Worm (Caenorhabditis elegans) whole organism, young adult: Measurements from ENCODE around the gene cest-28.
A peak's percentile ranks its signal among the peaks of the same experiment; 100 is the strongest.

Experiments used
- B0261.1 ChIP-seq: sonication (generic microtip); optimal IDR thresholded peaks from 2 replicates; lab custom pipeline; 2016; ENCODE audit warnings: mild to moderate bottlenecking, missing genetic modification characterization, moderate library complexity, missing compliant biosample characterization
- B0336.3 ChIP-seq: fragments of 200-800 bp; sonication (Bioruptor generic); IDR thresholded peaks from 2 replicates; pipeline ENCODE4 v1.3.6; 2022; ENCODE audit warnings: missing genetic modification characterization, missing compliant biosample characterization
- D2030.7 ChIP-seq: fragments of 200-800 bp; sonication (Bioruptor generic); IDR thresholded peaks from 2 replicates; pipeline ENCODE4 v1.3.6; 2022; ENCODE audit warnings: missing genetic modification reagents, missing genetic modification characterization, missing compliant biosample characterization
- F33H1.4 ChIP-seq: fragments of 200-800 bp; sonication (Bioruptor generic); IDR thresholded peaks from 2 replicates; pipeline ENCODE4 v1.3.6; 2022; ENCODE audit warnings: missing genetic modification reagents, missing genetic modification characterization, missing compliant biosample characterization
- F37B4.10 ChIP-seq: fragments of 200-800 bp; sonication (Bioruptor generic); IDR thresholded peaks from 2 replicates; pipeline ENCODE4 v1.3.6; 2022; ENCODE audit warnings: missing genetic modification characterization, missing compliant biosample characterization
- F52B5.7 ChIP-seq: sonication (generic microtip); optimal IDR thresholded peaks from 2 replicates; lab custom pipeline; 2016; ENCODE audit warnings: mild to moderate bottlenecking, missing genetic modification characterization, missing compliant biosample characterization
- F55B11.4 ChIP-seq: sonication (generic microtip); optimal IDR thresholded peaks from 2 replicates; lab custom pipeline; 2016; ENCODE audit warnings: missing compliant biosample characterization, missing genetic modification characterization, borderline replicate concordance; ENCODE audit not compliant: insufficient read depth
- K12H6.12 ChIP-seq: fragments of 200-800 bp; sonication (Bioruptor generic); optimal IDR thresholded peaks from 2 replicates; lab custom pipeline; 2018; ENCODE audit warnings: mild to moderate bottlenecking, missing genetic modification characterization, missing compliant biosample characterization
- T07F8.4 ChIP-seq: sonication (generic microtip); optimal IDR thresholded peaks from 2 replicates; lab custom pipeline; 2016; ENCODE audit warnings: mild to moderate bottlenecking, missing genetic modification characterization, moderate library complexity, missing compliant biosample characterization
- T26A5.8 ChIP-seq: sonication (generic microtip); optimal IDR thresholded peaks from 2 replicates; lab custom pipeline; 2016; ENCODE audit warnings: missing genetic modification characterization, missing compliant biosample characterization
- Y56A3A.18 ChIP-seq: fragments of 200-800 bp; sonication (Bioruptor generic); IDR thresholded peaks from 2 replicates; pipeline ENCODE4 v1.3.6; 2022; ENCODE audit warnings: missing genetic modification reagents, missing genetic modification characterization, missing compliant biosample characterization
- attf-3 ChIP-seq: fragments of 200-800 bp; sonication (Bioruptor generic); conservative IDR thresholded peaks from 2 replicates; pipeline ENCODE4 v1.3.6; 2022; ENCODE audit warnings: missing genetic modification reagents, missing genetic modification characterization, missing compliant biosample characterization
- attf-5 ChIP-seq: fragments of 200-800 bp; sonication (Bioruptor generic); optimal IDR thresholded peaks from 2 replicates; lab custom pipeline; 2018; ENCODE audit warnings: mild to moderate bottlenecking, missing genetic modification characterization, missing compliant biosample characterization
- attf-6 ChIP-seq: fragments of 200-800 bp; sonication (Bioruptor generic); IDR thresholded peaks from 2 replicates; pipeline ENCODE4 v1.3.6; 2022; ENCODE audit warnings: missing genetic modification reagents, missing genetic modification characterization, missing compliant biosample characterization
- ceh-40 ChIP-seq: fragments of 200-800 bp; sonication (Bioruptor generic); IDR thresholded peaks from 2 replicates; pipeline ENCODE4 v1.3.6; 2022; ENCODE audit warnings: missing genetic modification characterization, missing compliant biosample characterization
- chd-7 ChIP-seq: sonication (generic microtip); optimal IDR thresholded peaks from 2 replicates; lab custom pipeline; 2016; ENCODE audit warnings: mild to moderate bottlenecking, missing genetic modification characterization, moderate library complexity, missing compliant biosample characterization
- die-1 ChIP-seq: sonication (generic microtip); optimal IDR thresholded peaks from 2 replicates; lab custom pipeline; 2016; ENCODE audit warnings: missing genotype, mild to moderate bottlenecking, missing genetic modification characterization, missing compliant biosample characterization
- efl-1 ChIP-seq: fragments of 150-350 bp; optimal IDR thresholded peaks from 2 replicates; lab custom pipeline; 2014; ENCODE audit warnings: missing biosample characterization, missing genetic modification reagents, missing genetic modification characterization
- ekl-4 ChIP-seq: fragments of 200-800 bp; sonication (Bioruptor generic); IDR thresholded peaks from 2 replicates; pipeline ENCODE4 v1.3.6; 2022; ENCODE audit warnings: missing genetic modification reagents, missing genetic modification characterization, missing compliant biosample characterization
- him-1 ChIP-seq: sonication (generic microtip); optimal IDR thresholded peaks from 2 replicates; lab custom pipeline; 2016; ENCODE audit warnings: missing genotype, missing genetic modification reagents, missing genetic modification characterization, missing compliant biosample characterization
- hlh-12 ChIP-seq: sonication (generic microtip); optimal IDR thresholded peaks from 2 replicates; lab custom pipeline; 2016; ENCODE audit warnings: missing genetic modification characterization, missing compliant biosample characterization
- hmg-1.2 ChIP-seq: fragments of 200-800 bp; sonication (Bioruptor generic); IDR thresholded peaks from 2 replicates; pipeline ENCODE4 v1.3.6; 2022; ENCODE audit warnings: missing genetic modification reagents, missing genetic modification characterization, missing compliant biosample characterization
- hsf-1 ChIP-seq: fragments of 200-800 bp; sonication (Bioruptor generic); IDR thresholded peaks from 2 replicates; pipeline ENCODE4 v1.3.6; 2022; ENCODE audit warnings: missing genetic modification reagents, missing genetic modification characterization, missing compliant biosample characterization
- lin-40 ChIP-seq: sonication (generic microtip); optimal IDR thresholded peaks from 2 replicates; lab custom pipeline; 2016; ENCODE audit warnings: missing genetic modification characterization, mild to moderate bottlenecking, missing compliant biosample characterization, missing genotype, missing genetic modification reagents
- lin-54 ChIP-seq: fragments of 200-800 bp; sonication (Bioruptor generic); optimal IDR thresholded peaks from 2 replicates; lab custom pipeline; 2018; ENCODE audit warnings: mild to moderate bottlenecking, missing genetic modification characterization, missing compliant biosample characterization
- lir-1 ChIP-seq: fragments of 200-800 bp; sonication (Bioruptor generic); conservative IDR thresholded peaks from 2 replicates; pipeline ENCODE4 v1.3.6; 2022; ENCODE audit warnings: missing genetic modification reagents, missing genetic modification characterization, missing compliant biosample characterization
- lsl-1 ChIP-seq: fragments of 200-800 bp; sonication (Bioruptor generic); optimal IDR thresholded peaks from 2 replicates; lab custom pipeline; 2018; ENCODE audit warnings: mild to moderate bottlenecking, missing genetic modification characterization, moderate library complexity, missing compliant biosample characterization
- madf-10 ChIP-seq: sonication (generic microtip); optimal IDR thresholded peaks from 2 replicates; lab custom pipeline; 2016; ENCODE audit warnings: mild to moderate bottlenecking, missing genetic modification characterization, missing compliant biosample characterization
- madf-6 ChIP-seq: fragments of 200-800 bp; sonication (Bioruptor generic); IDR thresholded peaks from 2 replicates; pipeline ENCODE4 v1.3.6; 2022; ENCODE audit warnings: missing genetic modification reagents, missing genetic modification characterization, missing compliant biosample characterization
- madf-8 ChIP-seq: fragments of 200-800 bp; sonication (Bioruptor generic); conservative IDR thresholded peaks from 2 replicates; pipeline ENCODE4 v1.3.6; 2022; ENCODE audit warnings: missing genetic modification reagents, missing genetic modification characterization, missing compliant biosample characterization
- mcd-1 ChIP-seq: fragments of 200-800 bp; sonication (Bioruptor generic); IDR thresholded peaks from 2 replicates; pipeline ENCODE4 v1.3.6; 2022; ENCODE audit warnings: missing genetic modification reagents, missing genetic modification characterization, missing compliant biosample characterization
- nhr-80 ChIP-seq: sonication (generic microtip); optimal IDR thresholded peaks from 2 replicates; lab custom pipeline; 2016; ENCODE audit warnings: missing genetic modification characterization, missing compliant biosample characterization
- rcor-1 ChIP-seq: fragments of 200-800 bp; sonication (Bioruptor generic); IDR thresholded peaks from 2 replicates; pipeline ENCODE4 v1.3.6; 2022; ENCODE audit warnings: missing genetic modification reagents, missing genetic modification characterization, missing compliant biosample characterization
- repo-1 ChIP-seq: sonication (generic microtip); optimal IDR thresholded peaks from 2 replicates; lab custom pipeline; 2017; ENCODE audit warnings: mild to moderate bottlenecking, missing genetic modification characterization, missing compliant biosample characterization
- rpc-1 ChIP-seq, 2 experiments: fragments of 150-350 bp in 1 of 2; sonication (generic microtip) in 1 of 2; optimal IDR thresholded peaks; 2 replicates each; lab custom pipeline; 2014 to 2018; ENCODE audit warnings: missing biosample characterization in 1 of 2, missing genetic modification characterization in 1 of 2, missing genetic modification reagents in 1 of 2, missing genotype in 1 of 2
- snpc-1.3 ChIP-seq: sonication (generic microtip); optimal IDR thresholded peaks from 2 replicates; lab custom pipeline; 2017; ENCODE audit warnings: missing genetic modification characterization, mild to moderate bottlenecking, missing compliant biosample characterization, antibody characterized with exemption, moderate library complexity, missing genotype, missing genetic modification reagents; ENCODE audit not compliant: insufficient read depth
- snpc-4 ChIP-seq, 5 experiments: fragments of 150-350 bp in 1 of 5; sonication (generic microtip) in 4 of 5; optimal IDR thresholded peaks; 2 replicates each; lab custom pipeline; 2014 to 2018; ENCODE audit warnings: missing genetic modification characterization in 5 of 5, missing biosample characterization in 3 of 5, antibody characterized with exemption in 2 of 5, mild to moderate bottlenecking in 2 of 5, missing compliant biosample characterization in 2 of 5, missing genotype in 2 of 5, moderate library complexity in 2 of 5, missing genetic modification reagents in 1 of 5
- somi-1 ChIP-seq: fragments of 200-800 bp; sonication (Bioruptor generic); optimal IDR thresholded peaks from 2 replicates; lab custom pipeline; 2018; ENCODE audit warnings: mild to moderate bottlenecking, missing genetic modification characterization, missing compliant biosample characterization
- sptf-2 ChIP-seq: fragments of 200-800 bp; sonication (Bioruptor generic); optimal IDR thresholded peaks from 2 replicates; lab custom pipeline; 2018; ENCODE audit warnings: mild to moderate bottlenecking, missing genetic modification characterization, missing compliant biosample characterization
- tbp1 ChIP-seq: fragments of 200-800 bp; sonication (Bioruptor generic); optimal IDR thresholded peaks from 2 replicates; lab custom pipeline; 2018; ENCODE audit warnings: mild to moderate bottlenecking, missing genetic modification characterization, missing compliant biosample characterization
- xnd-1 ChIP-seq: sonication (generic microtip); optimal IDR thresholded peaks from 2 replicates; lab custom pipeline; 2016; ENCODE audit warnings: missing genotype, missing genetic modification reagents, missing genetic modification characterization, missing compliant biosample characterization
- zfh-2 ChIP-seq: fragments of 200-800 bp; sonication (Bioruptor generic); conservative IDR thresholded peaks from 2 replicates; pipeline ENCODE4 v1.3.6; 2022; ENCODE audit warnings: missing genetic modification reagents, missing genetic modification characterization, missing compliant biosample characterization
- zim-3 ChIP-seq: sonication (generic microtip); optimal IDR thresholded peaks from 2 replicates; lab custom pipeline; 2017; ENCODE audit warnings: mild to moderate bottlenecking, missing genetic modification characterization, moderate library complexity, missing compliant biosample characterization
- ztf-18 ChIP-seq: sonication (generic microtip); optimal IDR thresholded peaks from 2 replicates; lab custom pipeline; 2016; ENCODE audit warnings: missing genotype, mild to moderate bottlenecking, missing genetic modification characterization, missing compliant biosample characterization
- ztf-26 ChIP-seq: sonication (generic microtip); optimal IDR thresholded peaks from 2 replicates; lab custom pipeline; 2017; ENCODE audit warnings: missing genetic modification characterization, missing compliant biosample characterization
- ztf-3 ChIP-seq: fragments of 200-800 bp; sonication (Bioruptor generic); optimal IDR thresholded peaks from 2 replicates; lab custom pipeline; 2018; ENCODE audit warnings: mild to moderate bottlenecking, missing genetic modification characterization, missing compliant biosample characterization

cest-28 gene

DNA sequence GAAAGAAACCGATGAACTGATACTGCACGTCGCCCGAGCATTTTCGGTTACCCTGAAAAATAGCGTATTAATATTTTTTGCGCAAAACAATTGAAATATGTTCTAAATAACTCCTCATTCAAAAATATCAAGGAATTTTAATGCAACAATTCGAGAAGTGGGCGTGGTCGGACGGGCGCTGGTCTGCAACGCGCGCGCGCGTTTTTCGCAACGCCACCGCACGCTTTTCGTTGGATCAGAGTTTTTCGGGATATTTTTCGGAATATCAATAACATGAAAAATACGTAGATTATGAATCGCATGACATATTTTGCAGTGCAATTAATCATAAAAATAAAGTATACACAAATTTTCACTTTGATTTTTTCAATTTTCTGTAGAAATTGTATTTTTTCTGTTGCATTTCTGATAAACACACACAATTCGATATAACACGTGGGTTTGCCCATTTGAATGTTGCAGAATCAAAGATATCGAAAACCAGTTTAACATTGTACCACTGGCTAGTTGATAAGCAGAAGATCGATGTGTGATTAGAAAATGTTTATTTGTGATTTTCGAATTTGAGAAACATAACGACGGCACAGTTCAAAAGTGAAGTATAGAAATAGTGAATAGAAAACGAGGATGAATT, 39.5 kb downstream of the cest-28 start, which contains the start of gene dlst-1:
Gene dlst-1 (minus strand): TSS at position 52 of the 634 bp plus-strand sequence.
- TF ChIP-seq attf-3 (GFP tag; lab: Robert Waterston, UW): peak; percentile 77
- peak; percentile 72; the same call in 1 of the 2 replicates for TF ChIP-seq B0336.3 (GFP tag; lab: Robert Waterston, UW)
- 0 out of 2 replicates have a peak, but pooled peaks have one; percentile 17 for TF ChIP-seq hsf-1 (GFP tag; lab: Robert Waterston, UW)
- TF ChIP-seq F55B11.4 (tag; lab: Kevin White, UChicago): no peak
- peak; percentile 57 for TF ChIP-seq ztf-26 (tag; lab: Kevin White, UChicago)
- TF ChIP-seq zfh-2 (GFP tag; lab: Robert Waterston, UW): peak; percentile 57; the same call in 1 of the 2 replicates
- peak; percentile 17; the same call in 1 of the 2 replicates for TF ChIP-seq ekl-4 (GFP tag; lab: Robert Waterston, UW)
- peak; percentile 18 for TF ChIP-seq madf-10
- no peak for TF ChIP-seq lir-1 (GFP tag; lab: Robert Waterston, UW)
- TF ChIP-seq snpc-4 (GFP tag; optimal IDR thresholded peaks at IDR 0.05; lab: Kevin White, UChicago): peak; percentile 3
- peak in 2 of 4 experiments; percentile 45 to 50 for TF ChIP-seq snpc-4 (tag; optimal IDR thresholded peaks at IDR 0.05; lab: Kevin White, UChicago)
- TF ChIP-seq snpc-1.3: peak; percentile 10
- no peak for TF ChIP-seq F37B4.10 (GFP tag; lab: Robert Waterston, UW)
- no peak for TF ChIP-seq die-1 (tag; lab: Kevin White, UChicago)
- no peak for TF ChIP-seq chd-7 (tag; lab: Kevin White, UChicago)
- 0 out of 2 replicates have a peak, but pooled peaks have one; percentile 5 for TF ChIP-seq ceh-40 (GFP tag; lab: Robert Waterston, UW)
- TF ChIP-seq madf-6 (GFP tag; lab: Robert Waterston, UW): peak; percentile 77
- peak; percentile 50 for TF ChIP-seq lin-40 (tag; lab: Kevin White, UChicago)
- no peak for TF ChIP-seq Y56A3A.18 (GFP tag; lab: Robert Waterston, UW)
- TF ChIP-seq K12H6.12 (tag; lab: Kevin White, UChicago): no peak
- TF ChIP-seq efl-1: peak; percentile 25
- peak; percentile 34 for TF ChIP-seq rpc-1 (optimal IDR thresholded peaks at IDR 0.05; lab: Kevin White, UChicago)
- no peak for TF ChIP-seq rpc-1 (tag; optimal IDR thresholded peaks at IDR 0.05; lab: Kevin White, UChicago)
- peak; percentile 40; the same call in 1 of the 2 replicates for TF ChIP-seq rcor-1 (GFP tag; lab: Robert Waterston, UW)
- 0 out of 2 replicates have a peak, but pooled peaks have one; percentile 23 for TF ChIP-seq F33H1.4 (GFP tag; lab: Robert Waterston, UW)
- TF ChIP-seq repo-1 (tag; lab: Kevin White, UChicago): peak; percentile 65
- no peak for TF ChIP-seq T26A5.8
- TF ChIP-seq lin-54: peak; percentile 47
- peak; percentile 48 for TF ChIP-seq lsl-1
- peak; percentile 49 for TF ChIP-seq xnd-1 (tag; lab: Kevin White, UChicago)
- TF ChIP-seq zim-3 (tag; lab: Kevin White, UChicago): peak; percentile 43
- 0 out of 2 replicates have a peak, but pooled peaks have one; percentile 21 for TF ChIP-seq hmg-1.2 (GFP tag; lab: Robert Waterston, UW)
- TF ChIP-seq attf-5: peak; percentile 62
- TF ChIP-seq ztf-3 (GFP tag; lab: Kevin White, UChicago): no peak
- peak; percentile 6 for TF ChIP-seq sptf-2
- TF ChIP-seq mcd-1: peak; percentile 51
- TF ChIP-seq somi-1 (GFP tag; lab: Kevin White, UChicago): peak; percentile 8
- TF ChIP-seq madf-8 (GFP tag; lab: Robert Waterston, UW): peak; percentile 35
- peak; percentile 24 for TF ChIP-seq B0261.1 (tag; lab: Kevin White, UChicago)
- peak; percentile 35 for TF ChIP-seq him-1 (tag; lab: Kevin White, UChicago)
- TF ChIP-seq tbp1 (GFP tag; lab: Kevin White, UChicago): peak; percentile 36
- TF ChIP-seq T07F8.4 (tag; lab: Kevin White, UChicago): no peak
- TF ChIP-seq ztf-18: peak; percentile 17
- no peak for TF ChIP-seq hlh-12 (tag; lab: Kevin White, UChicago)
- TF ChIP-seq nhr-80 (tag; lab: Kevin White, UChicago): peak; percentile 12
- peak; percentile 16; the same call in 1 of the 2 replicates for TF ChIP-seq D2030.7 (GFP tag; lab: Robert Waterston, UW)
- TF ChIP-seq F52B5.7 (tag; lab: Kevin White, UChicago): peak; percentile 10
- no peak for TF ChIP-seq attf-6
